Worm (Caenorhabditis elegans) whole organism, late embryonic: ENCODE results near the gene frpr-21.

Source experiments
- ama-1 ChIP-seq: fragments of 150-350 bp; optimal IDR thresholded peaks from 2 replicates; lab custom pipeline; 2014
- ceh-9 ChIP-seq: sonication (generic microtip); optimal IDR thresholded peaks from 2 replicates; lab custom pipeline; 2016; ENCODE audit warnings: mild to moderate bottlenecking, missing genetic modification characterization, inconsistent platforms, missing compliant biosample characterization
- elt-2 ChIP-seq: sonication (generic microtip); optimal IDR thresholded peaks from 2 replicates; lab custom pipeline; 2016; ENCODE audit warnings: missing genetic modification reagents, missing genetic modification characterization, missing compliant biosample characterization
- eyg-1 ChIP-seq: sonication (generic microtip); optimal IDR thresholded peaks from 2 replicates; lab custom pipeline; 2016; ENCODE audit warnings: missing genotype, missing genetic modification characterization, missing compliant biosample characterization
- fkh-6 ChIP-seq: sonication (generic microtip); optimal IDR thresholded peaks from 2 replicates; lab custom pipeline; 2016; ENCODE audit warnings: missing genetic modification characterization, missing compliant biosample characterization
- hlh-30 ChIP-seq: sonication (generic microtip); optimal IDR thresholded peaks from 2 replicates; lab custom pipeline; 2017; ENCODE audit warnings: antibody characterized with exemption, missing genetic modification characterization, missing compliant biosample characterization; ENCODE audit not compliant: insufficient read depth
- odd-2 ChIP-seq: sonication (generic microtip); optimal IDR thresholded peaks from 2 replicates; lab custom pipeline; 2017; ENCODE audit warnings: antibody characterized with exemption, mild to moderate bottlenecking, missing genetic modification characterization, missing compliant biosample characterization
- pha-2 ChIP-seq: sonication (generic microtip); optimal IDR thresholded peaks from 2 replicates; lab custom pipeline; 2017; ENCODE audit warnings: mild to moderate bottlenecking, missing genetic modification characterization, missing compliant biosample characterization
- pqm-1 ChIP-seq: sonication (generic microtip); optimal IDR thresholded peaks from 2 replicates; lab custom pipeline; 2016; ENCODE audit warnings: missing genetic modification characterization, missing compliant biosample characterization
- tbx-2 ChIP-seq: sonication (generic microtip); optimal IDR thresholded peaks from 2 replicates; lab custom pipeline; 2016; ENCODE audit warnings: missing genetic modification characterization, missing compliant biosample characterization
- ttx-3 ChIP-seq: sonication (generic microtip); optimal IDR thresholded peaks from 2 replicates; lab custom pipeline; 2016; ENCODE audit warnings: missing genetic modification reagents, missing genetic modification characterization, missing compliant biosample characterization
- unc-55 ChIP-seq: sonication (generic microtip); optimal IDR thresholded peaks from 2 replicates; lab custom pipeline; 2017; ENCODE audit warnings: missing biosample characterization, missing genetic modification reagents, missing genetic modification characterization

DNA sequence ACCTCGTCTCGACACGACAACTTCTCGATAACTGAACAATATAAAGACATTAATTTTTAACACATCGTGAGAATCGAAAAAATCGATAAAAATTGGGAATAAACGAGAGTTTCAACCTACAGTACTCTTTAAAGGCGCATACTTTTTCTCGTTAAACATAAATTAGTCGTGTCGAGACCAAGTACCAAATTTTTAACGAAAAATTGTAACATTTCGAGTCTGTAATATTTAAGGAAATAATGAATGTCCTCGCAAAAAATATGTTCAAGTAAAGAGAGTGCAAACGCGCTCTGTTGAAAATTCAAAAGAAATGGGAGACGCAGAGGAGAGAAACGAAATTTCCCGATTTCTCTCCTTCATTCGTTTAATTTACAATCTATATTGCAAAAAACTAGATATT lies 28.5 kb upstream of the frpr-21 start:
- TF ChIP-seq pha-2 (tag; lab: Kevin White, UChicago) (no peak), hlh-30 (no peak), tbx-2 (tag; lab: Kevin White, UChicago) (no peak), unc-55 (GFP tag; lab: Kevin White, UChicago) (no peak), ttx-3 (tag; lab: Kevin White, UChicago) (no peak), fkh-6 (no peak), ceh-9 (tag; lab: Kevin White, UChicago) (no peak), pqm-1 (tag; lab: Kevin White, UChicago) (no peak), odd-2 (tag; lab: Kevin White, UChicago) (no peak), eyg-1 (tag; lab: Kevin White, UChicago) (no peak), ama-1 (lab: Kevin White, UChicago) (no peak), elt-2 (no peak)
